Worm (Caenorhabditis elegans): ENCODE data around the gene slrp-1.

ce11 chrV:13562748-13563147 is 2.9 kb upstream of the slrp-1 start:
- TF ChIP-seq mep-1 (tag; optimal IDR thresholded peaks at IDR 0.05) (no peak), F10B5.3 (tag; optimal IDR thresholded peaks at IDR 0.05) (no peak), nhr-11 (tag; optimal IDR thresholded peaks at IDR 0.05) (no peak), aha-1 (tag) (no peak), nhr-25 (tag; optimal IDR thresholded peaks at IDR 0.05; ENCODE audit: borderline replicate concordance, insufficient read depth) (no peak), lin-15B (tag; optimal IDR thresholded peaks at IDR 0.05) (no peak), F44E2.7 (GFP tag; IDR thresholded peaks at IDR 0.05) (no peak), aly-2 (tag; optimal IDR thresholded peaks at IDR 0.05) (no peak), hlh-11 (tag; optimal IDR thresholded peaks at IDR 0.05) (no peak), zip-11 (GFP tag; IDR thresholded peaks at IDR 0.05) (no peak), pha-4 (GFP tag; IDR thresholded peaks at IDR 0.05) (no peak), pha-4 (tag; optimal IDR thresholded peaks at IDR 0.05) (no peak), unc-62 (GFP tag; optimal IDR thresholded peaks at IDR 0.05 in 1 of 2) (no peak), unc-62 (tag; optimal IDR thresholded peaks at IDR 0.05) (no peak), nhr-111 (GFP tag; optimal IDR thresholded peaks at IDR 0.05) (no peak)
